Worm (Caenorhabditis elegans): ENCODE results near the gene Y57G7A.3.

Y57G7A.3 gene

ce11 chrII:1245783-1246182 lies 39.8 kb upstream of the Y57G7A.3 start:
- TF ChIP-seq nhr-76 (tag; optimal IDR thresholded peaks at IDR 0.05) (no peak), zag-1 (tag; optimal IDR thresholded peaks at IDR 0.05) (no peak), nhr-77 (tag; optimal IDR thresholded peaks at IDR 0.05) (no peak), egl-43 (GFP tag; IDR thresholded peaks at IDR 0.05) (no peak), duxl-1 (tag; optimal IDR thresholded peaks at IDR 0.05; ENCODE audit: poor library complexity) (no peak), ces-1 (GFP tag; optimal IDR thresholded peaks at IDR 0.05) (no peak), set-16 (GFP tag; IDR thresholded peaks at IDR 0.05) (no peak), madf-9 (GFP tag; conservative IDR thresholded peaks at IDR 0.05) (no peak), cey-2 (tag; optimal IDR thresholded peaks at IDR 0.05; ENCODE audit: borderline replicate concordance, insufficient read depth) (no peak), lin-15B (tag; optimal IDR thresholded peaks at IDR 0.05) (no peak), vab-7 (GFP tag; IDR thresholded peaks at IDR 0.05) (no peak), F10B5.3 (tag; optimal IDR thresholded peaks at IDR 0.05) (no peak), lin-39 (tag; optimal IDR thresholded peaks at IDR 0.05) (no peak), unc-62 (GFP tag; optimal IDR thresholded peaks at IDR 0.05 in 1 of 2) (no peak), unc-62 (tag; optimal IDR thresholded peaks at IDR 0.05) (no peak), nhr-237 (tag; optimal IDR thresholded peaks at IDR 0.05) (no peak), D1046.2 (GFP tag; IDR thresholded peaks at IDR 0.05) (no peak), dmd-6 (GFP tag; IDR thresholded peaks at IDR 0.05) (no peak), spr-1 (tag; optimal IDR thresholded peaks at IDR 0.05) (no peak)

DNA sequence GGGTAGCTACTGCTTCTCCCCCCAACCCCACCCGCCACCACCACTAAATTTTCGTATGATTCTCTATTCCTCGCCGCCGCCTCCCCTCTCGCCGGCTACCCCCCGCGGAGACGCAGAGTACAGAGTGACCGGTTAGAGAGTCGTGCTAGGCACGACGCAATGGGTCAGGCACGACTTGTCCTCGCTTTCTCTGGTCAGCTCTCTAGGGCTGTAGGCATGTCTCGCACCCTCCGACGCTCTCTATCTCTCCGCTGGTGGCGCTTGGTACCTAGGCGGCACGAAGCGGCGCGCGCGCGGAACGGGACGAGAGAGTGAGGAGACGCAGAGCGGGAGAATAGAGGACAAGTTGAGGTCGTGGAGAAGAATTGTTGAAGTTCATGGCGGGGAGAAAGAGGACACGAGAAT lies 38.7 kb upstream of the Y57G7A.3 start:
- TF ChIP-seq hlh-11 (tag; optimal IDR thresholded peaks at IDR 0.05) (peak; percentile 99), set-16 (GFP tag; IDR thresholded peaks at IDR 0.05) (peak; percentile 100), dmd-6 (GFP tag; IDR thresholded peaks at IDR 0.05) (peak; percentile 63), daf-16 (GFP tag; optimal IDR thresholded peaks at IDR 0.05) (peak; percentile 49 to 64), daf-16 (tag; optimal IDR thresholded peaks at IDR 0.05) (peak; percentile 81), lim-7 (GFP tag; IDR thresholded peaks at IDR 0.05) (no peak), mxl-2 (GFP tag; conservative IDR thresholded peaks at IDR 0.05) (no peak), tag-97 (GFP tag; IDR thresholded peaks at IDR 0.05) (no peak), D1046.2 (GFP tag; IDR thresholded peaks at IDR 0.05) (no peak), ztf-7 (tag; optimal IDR thresholded peaks at IDR 0.05) (no peak), F49E8.2 (tag; optimal IDR thresholded peaks at IDR 0.05; ENCODE audit: borderline replicate concordance) (no peak), mes-2 (tag; optimal IDR thresholded peaks at IDR 0.05; ENCODE audit: poor library complexity, severe bottlenecking) (peak; percentile 68), zfp-2 (tag; optimal IDR thresholded peaks at IDR 0.05) (no peak), unc-130 (GFP tag; optimal IDR thresholded peaks at IDR 0.05) (no peak), madf-9 (GFP tag; conservative IDR thresholded peaks at IDR 0.05) (peak; percentile 100), duxl-1 (tag; optimal IDR thresholded peaks at IDR 0.05; ENCODE audit: poor library complexity) (peak; percentile 81), egl-43 (GFP tag; IDR thresholded peaks at IDR 0.05) (peak; percentile 89), nhr-42 (GFP tag; IDR thresholded peaks at IDR 0.05) (peak; percentile 80), ceh-62 (tag; optimal IDR thresholded peaks at IDR 0.05) (no peak), unc-62 (GFP tag; optimal IDR thresholded peaks at IDR 0.05 in 1 of 2) (peak in 1 of 2 experiments; percentile 99), unc-62 (tag; optimal IDR thresholded peaks at IDR 0.05) (no peak), nhr-48 (tag; optimal IDR thresholded peaks at IDR 0.05) (peak; percentile 97), nhr-237 (tag; optimal IDR thresholded peaks at IDR 0.05) (no peak), nhr-11 (tag; optimal IDR thresholded peaks at IDR 0.05) (peak; percentile 39), egl-27 (tag; optimal IDR thresholded peaks at IDR 0.05) (no peak), nhr-6 (tag; optimal IDR thresholded peaks at IDR 0.05) (peak; percentile 58), lin-29 (GFP tag; IDR thresholded peaks at IDR 0.05) (peak; percentile 75), lin-15B (tag; optimal IDR thresholded peaks at IDR 0.05) (no peak), cey-2 (tag; optimal IDR thresholded peaks at IDR 0.05; ENCODE audit: borderline replicate concordance, insufficient read depth) (peak; percentile 35), aly-2 (tag; optimal IDR thresholded peaks at IDR 0.05) (no peak), ceh-20 (GFP tag; IDR thresholded peaks at IDR 0.05) (peak; percentile 69), hif-1 (tag; optimal IDR thresholded peaks at IDR 0.05) (peak in 1 of 2 experiments; percentile 84), ama-1 (optimal IDR thresholded peaks at IDR 0.05) (no peak), nhr-102 (tag; optimal IDR thresholded peaks at IDR 0.05) (peak; percentile 84), mep-1 (tag; optimal IDR thresholded peaks at IDR 0.05) (peak; percentile 85), hmg-1.1 (GFP tag; IDR thresholded peaks at IDR 0.05) (peak; percentile 93), ztf-11 (tag; optimal IDR thresholded peaks at IDR 0.05) (no peak), ceh-28 (tag; optimal IDR thresholded peaks at IDR 0.05) (peak; percentile 60), attf-4 (tag; optimal IDR thresholded peaks at IDR 0.05) (peak; percentile 20), vab-7 (GFP tag; IDR thresholded peaks at IDR 0.05) (0 out of 2 replicates have a peak, but pooled peaks have one; percentile 34), snpc-4 (tag; optimal IDR thresholded peaks at IDR 0.05) (no peak), tra-1 (GFP tag; IDR thresholded peaks at IDR 0.05) (no peak)

Measured in whole organism, L4 larva.